Worm (Caenorhabditis elegans): Measurements from ENCODE around the gene srh-200.

ce11 chrV:7624652-7625051 lies 28.8 kb downstream of the srh-200 start, which contains the start of gene grsp-4:
- no peak for TF ChIP-seq lag-1 (GFP tag; IDR thresholded peaks at IDR 0.05)
- TF ChIP-seq ceh-58 (GFP tag; IDR thresholded peaks at IDR 0.05), result no peak
- TF ChIP-seq him-1 (tag; optimal IDR thresholded peaks at IDR 0.05), result no peak
- TF ChIP-seq ZK185.1 (tag; optimal IDR thresholded peaks at IDR 0.05; ENCODE audit: poor library complexity, severe bottlenecking), result no peak
- TF ChIP-seq fkh-3 (tag; optimal IDR thresholded peaks at IDR 0.05), result no peak
- no peak for TF ChIP-seq dpff-1 (tag; optimal IDR thresholded peaks at IDR 0.05)
- TF ChIP-seq gei-17 (GFP tag; optimal IDR thresholded peaks at IDR 0.05), result no peak
- TF ChIP-seq ztf-18 (tag; optimal IDR thresholded peaks at IDR 0.05), result no peak
- TF ChIP-seq dpl-1 (GFP tag; optimal IDR thresholded peaks at IDR 0.05), result no peak
- no peak for TF ChIP-seq unc-62 (GFP tag; optimal IDR thresholded peaks at IDR 0.05)
- no peak for TF ChIP-seq hmg-1.2 (GFP tag; IDR thresholded peaks at IDR 0.05)
- TF ChIP-seq F37B4.10 (GFP tag; IDR thresholded peaks at IDR 0.05), result no peak
- no peak for TF ChIP-seq zim-3 (tag; optimal IDR thresholded peaks at IDR 0.05)
- TF ChIP-seq tlf-1 (GFP tag; optimal IDR thresholded peaks at IDR 0.05), result no peak
